Worm (Caenorhabditis elegans) whole organism, midembryonic: ENCODE measurements around the gene rpn-12.
A peak's percentile ranks its signal among the peaks of the same experiment; 100 is the strongest.
"Not testable (repeated sequence)": the region's sequence is repeated elsewhere in the genome, so short reads cannot be mapped to it uniquely, and the experiment has no call there.

Experiments
- T22C8.4 ChIP-seq: fragments of 200-800 bp; sonication (Bioruptor generic); IDR thresholded peaks from 2 replicates; pipeline ENCODE4 v1.3.6; 2022; ENCODE audit warnings: missing genetic modification characterization, missing compliant biosample characterization
- cog-1 ChIP-seq: sonication (generic microtip); optimal IDR thresholded peaks from 2 replicates; lab custom pipeline; 2016; ENCODE audit warnings: missing genetic modification characterization, missing compliant biosample characterization
- flt-1 ChIP-seq: fragments of 200-800 bp; sonication (Bioruptor generic); IDR thresholded peaks from 2 replicates; pipeline ENCODE4 v1.3.6; 2022; ENCODE audit warnings: missing genetic modification characterization, missing compliant biosample characterization
- klf-2 ChIP-seq: fragments of 200-800 bp; sonication (Bioruptor generic); conservative IDR thresholded peaks from 2 replicates; pipeline ENCODE4 v1.3.6; 2022; ENCODE audit warnings: missing genetic modification reagents, missing genetic modification characterization, missing compliant biosample characterization
- med-1 ChIP-seq: sonication (generic microtip); optimal IDR thresholded peaks from 2 replicates; lab custom pipeline; 2017; ENCODE audit warnings: missing genetic modification characterization, mild to moderate bottlenecking, missing compliant biosample characterization, antibody characterized with exemption, missing genetic modification reagents; ENCODE audit not compliant: insufficient read depth
- ref-1 ChIP-seq: fragments of 200-800 bp; sonication (Bioruptor generic); conservative IDR thresholded peaks from 2 replicates; pipeline ENCODE4 v1.3.6; 2022; ENCODE audit warnings: missing genetic modification reagents, missing genetic modification characterization, missing compliant biosample characterization
- tab-1 ChIP-seq: fragments of 200-800 bp; sonication (Bioruptor generic); IDR thresholded peaks from 2 replicates; pipeline ENCODE4 v1.3.6; 2022; ENCODE audit warnings: missing genetic modification characterization, missing compliant biosample characterization
- ztf-23 ChIP-seq: fragments of 200-800 bp; sonication (Bioruptor generic); IDR thresholded peaks from 2 replicates; pipeline ENCODE4 v1.3.6; 2022; ENCODE audit warnings: missing genetic modification reagents, missing genetic modification characterization, missing compliant biosample characterization
- ztf-29 ChIP-seq: fragments of 200-800 bp; sonication (Bioruptor generic); IDR thresholded peaks from 2 replicates; pipeline ENCODE4 v1.3.6; 2022; ENCODE audit warnings: missing genetic modification reagents, missing genetic modification characterization, missing compliant biosample characterization

The rpn-12 gene

ce11 chrII:11688011-11688410 is 35.1 kb downstream of the rpn-12 start:
- TF ChIP-seq T22C8.4, result no peak
- no peak for TF ChIP-seq med-1 (GFP tag; lab: Kevin White, UChicago)
- no peak for TF ChIP-seq cog-1 (tag; lab: Kevin White, UChicago)
- no peak for TF ChIP-seq flt-1 (GFP tag; lab: Robert Waterston, UW)
- no peak for TF ChIP-seq klf-2 (GFP tag; lab: Robert Waterston, UW)
- no peak for TF ChIP-seq ref-1 (GFP tag; lab: Robert Waterston, UW)
- TF ChIP-seq ztf-29, result no peak
- no peak for TF ChIP-seq ztf-23 (GFP tag; lab: Robert Waterston, UW)
- no peak for TF ChIP-seq tab-1 (GFP tag; lab: Robert Waterston, UW)

- TF ChIP-seq T22C8.4, result no peak
- no peak for TF ChIP-seq cog-1 (tag; lab: Kevin White, UChicago)
- no peak for TF ChIP-seq ref-1 (GFP tag; lab: Robert Waterston, UW)
- TF ChIP-seq tab-1 (GFP tag; lab: Robert Waterston, UW), result no peak
- TF ChIP-seq ztf-23 (GFP tag; lab: Robert Waterston, UW), result no peak
- no peak for TF ChIP-seq ztf-29
- TF ChIP-seq flt-1 (GFP tag; lab: Robert Waterston, UW), result no peak
- TF ChIP-seq med-1 (GFP tag; lab: Kevin White, UChicago), result no peak
- TF ChIP-seq klf-2 (GFP tag; lab: Robert Waterston, UW), result no peak
Observed at ce11 chrII:11688643-11689042, 35.7 kb downstream of the rpn-12 start, which contains the start of gene kel-1. kel-1 (plus strand) TSS chrII:11688943.

DNA sequence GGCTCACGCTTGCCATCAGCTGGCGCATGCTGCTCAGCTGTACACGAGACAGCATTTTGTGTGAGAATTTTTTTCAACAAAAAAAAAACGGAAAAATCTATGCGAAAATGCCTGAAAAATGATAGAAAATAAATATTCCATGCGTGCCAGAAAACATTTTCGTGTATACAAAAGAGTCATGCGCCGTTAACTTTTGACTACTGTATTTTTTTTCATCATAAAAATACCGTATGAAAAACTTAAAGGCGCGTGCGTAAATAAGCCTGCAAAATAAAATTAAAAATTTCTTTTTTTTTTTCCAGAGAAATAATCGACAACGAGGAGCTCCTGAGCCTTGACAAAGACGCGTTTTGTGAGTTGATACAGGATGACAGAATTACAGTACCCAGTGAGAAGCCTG is 37.0 kb downstream of the rpn-12 start:
- no peak for TF ChIP-seq tab-1 (GFP tag; lab: Robert Waterston, UW)
- no peak for TF ChIP-seq ref-1 (GFP tag; lab: Robert Waterston, UW)

ce11 chrII:11690868-11691267 is 37.9 kb downstream of the rpn-12 start:
- no peak for TF ChIP-seq cog-1 (tag; lab: Kevin White, UChicago)
- no peak for TF ChIP-seq flt-1 (GFP tag; lab: Robert Waterston, UW)
- no peak for TF ChIP-seq klf-2 (GFP tag; lab: Robert Waterston, UW)
- no peak for TF ChIP-seq med-1 (GFP tag; lab: Kevin White, UChicago)

- TF ChIP-seq ztf-23 (GFP tag; lab: Robert Waterston, UW) (peak; percentile 66; the same call in 1 of the 2 replicates), klf-2 (GFP tag; lab: Robert Waterston, UW) (no peak)
Observed at ce11 chrII:11694432-11694831, 41.5 kb downstream of the rpn-12 start.

- TF ChIP-seq ref-1, tab-1, ztf-23 (GFP tag; lab: Robert Waterston, UW): not testable (repeated sequence)
Observed at ce11 chrII:11695161-11695944, 42.4 kb downstream of the rpn-12 start, which contains the start of gene tars-1. tars-1 (minus strand) TSS chrII:11695657.

DNA sequence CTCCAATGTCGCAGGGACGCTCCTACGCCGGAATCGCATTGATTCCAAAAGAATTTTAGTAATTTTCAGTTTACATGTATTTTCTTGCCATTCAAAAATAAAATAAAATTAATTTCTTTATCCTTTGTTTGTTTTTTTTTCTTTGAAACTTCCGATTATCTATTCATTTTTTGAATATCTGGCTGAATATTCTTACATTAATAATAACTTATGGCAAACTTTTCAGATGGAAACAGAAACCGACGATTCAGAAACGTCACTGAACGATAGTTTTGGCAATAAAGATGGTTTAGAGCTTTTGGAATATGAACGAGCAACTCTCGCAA is 43.0 kb downstream of the rpn-12 start, which contains the start of gene xpf-1:
xpf-1 (plus strand) TSS at position 227 of the 326 bp plus-strand sequence.
- no peak for TF ChIP-seq ztf-29
- no peak for TF ChIP-seq ref-1 (GFP tag; lab: Robert Waterston, UW)
- TF ChIP-seq flt-1 (GFP tag; lab: Robert Waterston, UW), result no peak
- TF ChIP-seq cog-1 (tag; lab: Kevin White, UChicago), result no peak
- TF ChIP-seq ztf-23 (GFP tag; lab: Robert Waterston, UW), result no peak
- no peak for TF ChIP-seq tab-1 (GFP tag; lab: Robert Waterston, UW)
- TF ChIP-seq klf-2 (GFP tag; lab: Robert Waterston, UW), result no peak
- no peak for TF ChIP-seq med-1 (GFP tag; lab: Kevin White, UChicago)
- no peak for TF ChIP-seq T22C8.4

DNA sequence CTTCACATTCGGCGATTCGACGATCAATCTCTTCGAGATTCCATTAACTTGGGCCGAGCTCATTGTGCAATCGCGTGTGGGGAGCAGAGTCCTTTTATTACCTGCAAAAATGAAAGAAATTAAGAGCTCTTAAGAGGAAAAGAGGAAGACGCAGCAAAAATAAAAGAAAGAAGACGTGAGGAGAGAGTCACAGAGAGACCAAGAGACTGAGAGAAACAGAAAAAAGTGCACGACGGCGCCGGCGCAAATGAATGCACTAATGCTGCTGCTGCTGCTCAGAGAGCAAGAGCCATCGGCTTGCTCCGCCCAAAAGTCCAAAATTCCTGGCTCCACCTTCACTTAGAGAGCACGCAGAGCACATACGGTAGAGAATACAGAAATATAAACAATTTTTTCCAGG is 47.3 kb downstream of the rpn-12 start, which contains the start of gene inos-1:
inos-1 (minus strand) TSS at position 101 of the 400 bp plus-strand sequence.
- TF ChIP-seq med-1 (GFP tag; lab: Kevin White, UChicago), result no peak
- no peak for TF ChIP-seq klf-2 (GFP tag; lab: Robert Waterston, UW)
- TF ChIP-seq flt-1 (GFP tag; lab: Robert Waterston, UW), result no peak
- TF ChIP-seq T22C8.4, result no peak
- TF ChIP-seq ztf-23 (GFP tag; lab: Robert Waterston, UW), result no peak
- no peak for TF ChIP-seq ztf-29

- no peak for TF ChIP-seq ztf-23 (GFP tag; lab: Robert Waterston, UW)
- TF ChIP-seq flt-1 (GFP tag; lab: Robert Waterston, UW), result no peak
- TF ChIP-seq tab-1 (GFP tag; lab: Robert Waterston, UW), result no peak
- TF ChIP-seq cog-1 (tag; lab: Kevin White, UChicago), result no peak
- no peak for TF ChIP-seq T22C8.4
- TF ChIP-seq ztf-29, result no peak
- TF ChIP-seq ref-1 (GFP tag; lab: Robert Waterston, UW), result no peak
- TF ChIP-seq med-1 (GFP tag; lab: Kevin White, UChicago), result no peak
- TF ChIP-seq klf-2 (GFP tag; lab: Robert Waterston, UW), result no peak
Observed at ce11 chrII:11700635-11701034, 47.7 kb downstream of the rpn-12 start.
